Worm (Caenorhabditis elegans): ENCODE results near the gene rpl-23.

Gene rpl-23

DNA sequence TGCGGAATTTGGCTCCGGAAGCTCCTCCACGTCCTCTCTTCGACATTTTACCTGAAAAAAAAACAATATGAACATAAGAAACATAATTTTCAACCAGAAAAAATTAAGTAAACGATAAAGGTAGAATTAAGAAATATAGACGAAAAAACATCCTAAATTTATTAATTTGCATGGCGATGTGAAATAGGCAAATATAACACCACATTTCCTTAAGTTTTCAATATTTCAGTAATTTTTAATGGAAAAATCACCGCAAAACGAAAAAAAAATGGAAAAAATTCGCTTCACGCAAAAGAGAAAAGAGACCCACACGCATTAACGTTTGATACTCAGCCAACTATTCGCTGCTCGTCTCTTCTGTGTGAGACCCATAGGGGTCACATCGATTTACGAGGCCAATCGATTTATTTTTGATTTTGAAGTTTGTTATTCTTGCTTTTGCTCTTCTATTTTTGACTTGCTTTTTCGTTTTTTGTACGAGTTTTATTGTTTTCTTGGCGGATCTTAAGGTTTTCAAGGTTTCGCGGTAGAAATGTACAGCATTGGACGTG is at the start of gene rpl-23:
TSS of gene rpl-23 (minus strand) at position 51 of the 551 bp plus-strand sequence.
- TF ChIP-seq akir-1 (GFP tag; optimal IDR thresholded peaks at IDR 0.05) (no peak), F23B12.7 (tag; optimal IDR thresholded peaks at IDR 0.05; ENCODE audit: insufficient read depth) (peak; percentile 92), mcd-1 (GFP tag; IDR thresholded peaks at IDR 0.05) (peak; percentile 73), Y95B8A.8 (GFP tag; IDR thresholded peaks at IDR 0.05) (peak; percentile 74; the same call in 1 of the 2 replicates), aptf-2 (GFP tag; conservative IDR thresholded peaks at IDR 0.05) (0 out of 2 replicates have a peak, but pooled peaks have one; percentile 48), let-526 (GFP tag; IDR thresholded peaks at IDR 0.05) (no peak), ekl-4 (GFP tag; IDR thresholded peaks at IDR 0.05) (peak; percentile 67; the same call in 1 of the 2 replicates), fkh-3 (tag; optimal IDR thresholded peaks at IDR 0.05) (no peak), madf-3 (GFP tag; IDR thresholded peaks at IDR 0.05) (peak; percentile 86), ZK185.1 (tag; optimal IDR thresholded peaks at IDR 0.05; ENCODE audit: poor library complexity, severe bottlenecking) (peak; percentile 81), Y53G8AR.9 (GFP tag; conservative IDR thresholded peaks at IDR 0.05) (peak; percentile 85), F49E8.2 (tag; optimal IDR thresholded peaks at IDR 0.05; ENCODE audit: insufficient read depth) (peak; percentile 82), C06A6.2 (GFP tag; conservative IDR thresholded peaks at IDR 0.05) (0 out of 2 replicates have a peak, but pooled peaks have one; percentile 19), madf-10 (tag; optimal IDR thresholded peaks at IDR 0.05) (peak; percentile 55), ztf-18 (tag; optimal IDR thresholded peaks at IDR 0.05) (peak; percentile 40), madf-8 (GFP tag; conservative IDR thresholded peaks at IDR 0.05) (peak; percentile 41), lag-1 (GFP tag; IDR thresholded peaks at IDR 0.05) (no peak), snpc-1.3 (tag; optimal IDR thresholded peaks at IDR 0.05; ENCODE audit: insufficient read depth) (peak; percentile 78), ceh-58 (GFP tag; IDR thresholded peaks at IDR 0.05) (no peak), attf-5 (GFP tag; optimal IDR thresholded peaks at IDR 0.05) (peak; percentile 91), cebp-2 (GFP tag; IDR thresholded peaks at IDR 0.05) (no peak), repo-1 (tag; optimal IDR thresholded peaks at IDR 0.05) (no peak), Y53F4B.3 (GFP tag; IDR thresholded peaks at IDR 0.05) (no peak), efl-1 (GFP tag; optimal IDR thresholded peaks at IDR 0.05) (peak; percentile 65), K12H6.12 (tag; optimal IDR thresholded peaks at IDR 0.05) (peak; percentile 59), bed-1 (GFP tag; IDR thresholded peaks at IDR 0.05) (no peak), pbrm-1 (GFP tag; IDR thresholded peaks at IDR 0.05) (peak; percentile 67), hmg-1.2 (GFP tag; IDR thresholded peaks at IDR 0.05) (peak; percentile 87), tlf-1 (GFP tag; optimal IDR thresholded peaks at IDR 0.05) (peak; percentile 67), somi-1 (GFP tag; optimal IDR thresholded peaks at IDR 0.05) (no peak), dox-1 (GFP tag; IDR thresholded peaks at IDR 0.05) (peak; percentile 60; the same call in 1 of the 2 replicates), lsy-27 (tag; optimal IDR thresholded peaks at IDR 0.05; ENCODE audit: borderline replicate concordance, insufficient read depth) (peak; percentile 53), pha-4 (tag; optimal IDR thresholded peaks at IDR 0.05) (peak; percentile 18), zfh-2 (GFP tag; conservative IDR thresholded peaks at IDR 0.05) (no peak), ama-1 (optimal IDR thresholded peaks at IDR 0.05) (no peak), ama-1 (GFP tag; optimal IDR thresholded peaks at IDR 0.05) (peak in 1 of 2 experiments; percentile 19), ceh-91 (GFP tag; IDR thresholded peaks at IDR 0.05) (peak; percentile 68), ceh-27 (GFP tag; optimal IDR thresholded peaks at IDR 0.05) (peak; percentile 77), attf-3 (GFP tag; conservative IDR thresholded peaks at IDR 0.05) (peak; percentile 57), B0019.2 (GFP tag; conservative IDR thresholded peaks at IDR 0.05) (peak; percentile 48; the same call in 1 of the 2 replicates), K11D2.4 (GFP tag; IDR thresholded peaks at IDR 0.05) (peak; percentile 35; the same call in 1 of the 2 replicates), cebp-1 (GFP tag; IDR thresholded peaks at IDR 0.05) (no peak; the same call in 1 of the 2 replicates), cebp-1 (tag; optimal IDR thresholded peaks at IDR 0.05) (peak; percentile 68), nhr-120 (GFP tag; IDR thresholded peaks at IDR 0.05) (no peak), lir-1 (GFP tag; conservative IDR thresholded peaks at IDR 0.05) (0 out of 2 replicates have a peak, but pooled peaks have one; percentile 16), snpc-1.1 (tag; optimal IDR thresholded peaks at IDR 0.05; ENCODE audit: insufficient read depth) (peak; percentile 54)
